Worm (Caenorhabditis elegans): ENCODE results near the gene F43G6.17.

F43G6.17 gene

DNA sequence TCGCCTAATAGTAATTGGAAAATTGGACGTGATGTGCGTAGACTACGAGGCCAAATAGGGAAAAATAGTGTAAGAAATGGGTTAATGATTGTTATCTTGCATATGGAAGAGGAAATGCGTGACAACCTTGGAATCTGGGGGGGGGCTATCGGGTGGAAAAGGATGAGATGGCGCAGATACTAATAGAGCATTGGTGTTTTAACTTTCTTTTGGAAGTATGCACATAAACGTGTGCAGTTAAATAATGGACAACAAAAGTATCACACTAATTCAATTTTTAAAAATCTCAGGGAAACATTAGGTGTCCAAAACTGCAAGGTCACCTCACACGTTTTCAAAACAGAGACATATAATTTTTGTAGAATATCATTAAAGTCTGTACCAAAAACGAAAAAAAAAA is 17.3 kb downstream of the F43G6.17 start, which contains the start of gene Y6D1A.2:
Gene Y6D1A.2, minus strand, starts transcription at position 101 of the 400 bp plus-strand sequence.
- TF ChIP-seq nhr-85 (tag) = peak; percentile 66
- no peak for TF ChIP-seq pax-3 (tag; optimal IDR thresholded peaks at IDR 0.05)
- TF ChIP-seq skn-1 (tag; optimal IDR thresholded peaks at IDR 0.05) = no peak
- no peak for TF ChIP-seq nhr-90 (tag; optimal IDR thresholded peaks at IDR 0.05; ENCODE audit: poor library complexity)
- peak; percentile 17 for TF ChIP-seq blmp-1 (tag; optimal IDR thresholded peaks at IDR 0.05)

DNA sequence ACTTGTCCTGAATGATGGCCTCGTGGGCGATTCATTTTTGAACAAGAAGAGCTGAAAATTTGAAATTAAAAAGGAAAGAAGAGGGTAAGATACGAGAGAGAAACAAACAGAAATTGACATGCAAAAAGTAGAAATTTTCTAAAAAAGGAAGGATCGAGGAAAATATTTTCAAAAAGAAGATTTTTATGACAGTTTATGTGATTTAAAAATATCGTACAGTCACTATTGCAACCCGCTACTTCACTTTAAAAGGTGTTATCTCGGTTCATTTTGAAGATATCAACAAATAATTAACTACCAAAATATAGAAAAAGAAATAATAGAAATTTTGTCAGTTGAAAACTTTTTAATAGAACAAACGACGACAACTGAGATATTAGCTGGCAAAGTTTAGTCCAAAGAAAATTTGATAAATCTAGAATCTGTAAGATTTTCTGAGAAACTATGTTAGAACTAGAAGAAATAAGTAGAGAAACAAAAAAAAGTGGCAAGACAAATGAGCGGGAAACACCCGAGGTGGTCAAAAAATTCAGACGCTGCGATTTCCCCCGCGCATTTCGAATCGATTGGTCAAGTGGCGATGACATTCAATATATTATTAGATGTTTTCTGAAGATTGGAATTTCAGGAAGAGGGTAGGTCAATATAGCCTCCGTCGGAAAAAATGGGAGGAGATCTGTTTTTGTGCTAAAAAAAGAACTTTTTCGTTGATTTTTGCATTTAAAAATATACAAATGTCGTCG is 21.2 kb downstream of the F43G6.17 start, which contains the start of gene Y6D1A.1:
Gene Y6D1A.1, minus strand, starts transcription at position 51 of the 743 bp plus-strand sequence.
- no peak for TF ChIP-seq efl-1 (optimal IDR thresholded peaks at IDR 0.05)
- TF ChIP-seq efl-1 (GFP tag; optimal IDR thresholded peaks at IDR 0.05 in 1 of 2) = peak in 1 of 2 experiments; percentile 45
- TF ChIP-seq mab-9 (GFP tag; IDR thresholded peaks at IDR 0.05) = no peak
- TF ChIP-seq nhr-237 (tag; optimal IDR thresholded peaks at IDR 0.05) = no peak
- TF ChIP-seq zag-1 (tag; optimal IDR thresholded peaks at IDR 0.05) = no peak

DNA sequence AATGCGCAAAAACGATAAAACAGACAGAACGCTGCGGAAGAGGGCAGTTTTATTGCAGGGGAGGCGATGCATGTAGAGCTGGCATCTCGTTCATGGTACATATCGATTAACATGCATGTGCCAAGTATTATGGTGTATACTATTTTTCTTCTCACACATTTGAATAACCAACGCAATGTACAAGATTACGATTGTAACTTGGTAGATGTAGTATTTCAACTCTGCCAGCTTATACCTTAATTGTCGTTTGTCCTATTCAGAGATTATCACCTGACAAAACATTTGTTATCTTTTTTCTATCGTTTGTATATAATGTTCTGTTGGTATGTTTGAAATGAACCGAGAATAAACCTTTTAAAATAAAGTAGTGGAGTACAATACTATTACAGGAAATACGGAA is 27.4 kb downstream of the F43G6.17 start, which contains the start of gene pes-5:
Gene pes-5, minus strand, starts transcription at position 101 of the 400 bp plus-strand sequence.
- no peak for TF ChIP-seq unc-62 (GFP tag; optimal IDR thresholded peaks at IDR 0.05)
- no peak for TF ChIP-seq sptf-1 (tag; optimal IDR thresholded peaks at IDR 0.05)
- no peak for TF ChIP-seq lin-14 (GFP tag; optimal IDR thresholded peaks at IDR 0.05)
- no peak for TF ChIP-seq ztf-11 (tag; optimal IDR thresholded peaks at IDR 0.05)
- TF ChIP-seq dpl-1 (GFP tag; optimal IDR thresholded peaks at IDR 0.05) = no peak
- no peak for TF ChIP-seq zag-1 (tag; optimal IDR thresholded peaks at IDR 0.05)
- TF ChIP-seq nhr-28 (tag; optimal IDR thresholded peaks at IDR 0.05) = no peak
- no peak for TF ChIP-seq nhr-237 (tag; optimal IDR thresholded peaks at IDR 0.05)
- TF ChIP-seq unc-98 (GFP tag; IDR thresholded peaks at IDR 0.05) = no peak
- no peak for TF ChIP-seq tbx-2 (tag; optimal IDR thresholded peaks at IDR 0.05)
- no peak for TF ChIP-seq nhr-77 (tag; optimal IDR thresholded peaks at IDR 0.05)
- TF ChIP-seq jun-1 (tag; optimal IDR thresholded peaks at IDR 0.05) = no peak
- TF ChIP-seq vab-15 (tag; optimal IDR thresholded peaks at IDR 0.05) = no peak
- no peak for TF ChIP-seq unc-86 (tag; optimal IDR thresholded peaks at IDR 0.05)
- no peak for TF ChIP-seq nhr-84 (tag; optimal IDR thresholded peaks at IDR 0.05)
- TF ChIP-seq nhr-71 (tag; optimal IDR thresholded peaks at IDR 0.05) = no peak
- no peak for TF ChIP-seq dsc-1 (tag; optimal IDR thresholded peaks at IDR 0.05)

ce11 chrII:11830601-11831000 is 28.1 kb downstream of the F43G6.17 start:
- TF ChIP-seq nhr-11 (tag; optimal IDR thresholded peaks at IDR 0.05) (no peak), egl-13 (tag; optimal IDR thresholded peaks at IDR 0.05) (no peak), fkh-4 (tag; optimal IDR thresholded peaks at IDR 0.05; ENCODE audit: borderline replicate concordance) (no peak), unc-30 (tag; optimal IDR thresholded peaks at IDR 0.05) (no peak), dpl-1 (GFP tag; optimal IDR thresholded peaks at IDR 0.05) (peak in 2 of 3 experiments; percentile 42 to 67), unc-98 (GFP tag; IDR thresholded peaks at IDR 0.05) (no peak), lin-14 (GFP tag; optimal IDR thresholded peaks at IDR 0.05) (peak; percentile 67), ztf-4 (tag; optimal IDR thresholded peaks at IDR 0.05) (no peak), aha-1 (tag; optimal IDR thresholded peaks at IDR 0.05) (no peak), mep-1 (tag; optimal IDR thresholded peaks at IDR 0.05) (peak; percentile 34), mdl-1 (tag; optimal IDR thresholded peaks at IDR 0.05) (peak in 1 of 2 experiments; percentile 65), fkh-8 (tag; optimal IDR thresholded peaks at IDR 0.05) (no peak), nhr-71 (tag; optimal IDR thresholded peaks at IDR 0.05) (peak; percentile 35), lin-15B (tag; optimal IDR thresholded peaks at IDR 0.05) (peak; percentile 4), lin-35 (GFP tag; optimal IDR thresholded peaks at IDR 0.05) (peak; percentile 27 to 84), nhr-90 (tag; optimal IDR thresholded peaks at IDR 0.05; ENCODE audit: poor library complexity) (peak; percentile 5), hlh-17 (GFP tag; optimal IDR thresholded peaks at IDR 0.05; ENCODE audit: borderline replicate concordance) (no peak), nhr-237 (tag; optimal IDR thresholded peaks at IDR 0.05) (no peak), swsn-7 (tag; optimal IDR thresholded peaks at IDR 0.05) (no peak), blmp-1 (tag; optimal IDR thresholded peaks at IDR 0.05) (peak; percentile 64), snpc-4 (tag; optimal IDR thresholded peaks at IDR 0.05) (no peak), sox-4 (tag; optimal IDR thresholded peaks at IDR 0.05) (no peak), nhr-76 (tag; optimal IDR thresholded peaks at IDR 0.05) (no peak), ceh-63 (GFP tag; optimal IDR thresholded peaks at IDR 0.05) (no peak), egl-27 (tag; optimal IDR thresholded peaks at IDR 0.05) (no peak), efl-1 (optimal IDR thresholded peaks at IDR 0.05) (peak; percentile 38 to 53), efl-1 (GFP tag; optimal IDR thresholded peaks at IDR 0.05 in 1 of 2) (peak; percentile 49 to 91), tlp-1 (tag; optimal IDR thresholded peaks at IDR 0.05) (no peak), lsy-2 (tag; optimal IDR thresholded peaks at IDR 0.05) (peak in 1 of 2 experiments; percentile 62), F16B12.6 (tag; optimal IDR thresholded peaks at IDR 0.05) (no peak)

All from whole organism, L1 larva.